Worm (Caenorhabditis elegans): ENCODE measurements around the gene bcmo-1.
A peak's percentile ranks its signal among the peaks of the same experiment; 100 is the strongest.

The bcmo-1 gene

ce11 chrII:12823437-12823836, 7.0 kb upstream of the bcmo-1 start, which contains the start of gene Y46G5A.36:
TSS of gene Y46G5A.36 (plus strand) at chrII:12823679.
- TF ChIP-seq nhr-80 (tag; optimal IDR thresholded peaks at IDR 0.05) (peak; percentile 41), nfyb-1 (GFP tag; IDR thresholded peaks at IDR 0.05) (no peak)

DNA sequence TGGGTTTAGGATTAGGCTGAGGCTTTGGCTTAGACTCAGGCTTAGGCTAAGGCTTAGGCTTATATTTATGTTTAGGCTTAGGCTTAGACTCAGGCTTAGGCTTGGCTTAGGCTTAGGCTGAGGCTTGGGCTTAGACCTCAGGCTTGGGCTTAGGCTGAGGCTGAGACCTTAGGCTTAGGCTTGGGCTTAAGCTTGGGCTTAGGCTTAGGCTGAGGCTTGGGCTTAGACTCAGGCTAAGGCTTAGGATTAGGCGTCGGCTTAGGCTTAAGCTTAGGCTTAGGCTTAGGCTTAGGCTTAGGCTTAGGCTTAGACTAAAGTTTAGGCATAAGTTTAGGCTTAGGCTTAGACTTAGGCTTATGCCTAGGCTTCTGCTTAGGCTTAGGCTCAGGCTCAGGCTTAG, 6.0 kb upstream of the bcmo-1 start:
- TF ChIP-seq tbx-9 (tag; optimal IDR thresholded peaks at IDR 0.05; ENCODE audit: borderline replicate concordance) (no peak), die-1 (tag; optimal IDR thresholded peaks at IDR 0.05) (no peak), K11D2.4 (GFP tag; IDR thresholded peaks at IDR 0.05) (no peak), egrh-3 (GFP tag; IDR thresholded peaks at IDR 0.05) (0 out of 2 replicates have a peak, but pooled peaks have one; percentile 6), nhr-120 (GFP tag; IDR thresholded peaks at IDR 0.05) (no peak), ztf-18 (tag; optimal IDR thresholded peaks at IDR 0.05) (no peak), lin-40 (tag; optimal IDR thresholded peaks at IDR 0.05) (no peak), pbrm-1 (GFP tag; IDR thresholded peaks at IDR 0.05) (no peak), dpff-1 (tag; optimal IDR thresholded peaks at IDR 0.05) (no peak)

ce11 chrII:12826752-12827151, 3.7 kb upstream of the bcmo-1 start, which contains the start of gene Y46G5A.38:
TSS of gene Y46G5A.38 (plus strand) at chrII:12827052.
- TF ChIP-seq dpl-1 (GFP tag; optimal IDR thresholded peaks at IDR 0.05) (no peak), bed-2 (GFP tag; IDR thresholded peaks at IDR 0.05) (no peak), lin-35 (GFP tag; optimal IDR thresholded peaks at IDR 0.05) (no peak), K11D2.4 (GFP tag; IDR thresholded peaks at IDR 0.05) (no peak)

- TF ChIP-seq ceh-91 (GFP tag; IDR thresholded peaks at IDR 0.05) (no peak), Y56A3A.18 (GFP tag; IDR thresholded peaks at IDR 0.05) (no peak), hmg-20 (GFP tag; IDR thresholded peaks at IDR 0.05) (no peak), akir-1 (GFP tag; optimal IDR thresholded peaks at IDR 0.05) (no peak), nfya-1 (tag; optimal IDR thresholded peaks at IDR 0.05; ENCODE audit: borderline replicate concordance, insufficient read depth) (no peak), ztf-18 (tag; optimal IDR thresholded peaks at IDR 0.05) (no peak), hrde-1 (tag; optimal IDR thresholded peaks at IDR 0.05; ENCODE audit: borderline replicate concordance) (no peak), let-607 (tag; optimal IDR thresholded peaks at IDR 0.05) (no peak)
These were observed 1.6 kb upstream of the bcmo-1 start, which contains the start of gene Y46G5A.23 for ce11 chrII:12828863-12829262. TSS of gene Y46G5A.23 (minus strand) at chrII:12828963.

DNA sequence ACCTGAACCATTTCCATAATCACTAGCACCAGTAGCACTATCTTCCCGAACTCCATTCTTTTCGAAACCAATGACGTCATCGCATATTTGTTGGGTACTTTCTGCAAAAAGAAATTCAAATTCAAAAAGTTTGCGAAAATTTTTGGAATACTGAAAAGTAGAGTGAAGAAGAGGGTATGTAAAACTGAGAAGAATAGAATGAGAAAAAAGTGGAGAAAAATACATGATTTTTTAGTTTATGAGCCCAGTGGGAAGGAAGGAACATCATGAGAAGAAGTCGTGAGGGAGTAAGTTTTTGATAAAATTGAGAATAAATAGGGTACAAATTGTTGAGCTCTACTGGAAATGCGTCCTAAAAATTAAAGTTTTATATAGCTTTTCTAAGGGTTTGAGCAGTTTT, 9.6 kb downstream of the bcmo-1 start, which contains the start of gene lgc-35:
Gene lgc-35, minus strand, starts transcription at position 101 of the 400 bp plus-strand sequence.
- TF ChIP-seq rpc-1 (optimal IDR thresholded peaks at IDR 0.05) (no peak), rpc-1 (tag; optimal IDR thresholded peaks at IDR 0.05) (no peak), sdz-38 (tag; optimal IDR thresholded peaks at IDR 0.05) (no peak), lsl-1 (GFP tag; optimal IDR thresholded peaks at IDR 0.05) (no peak), lin-35 (GFP tag; optimal IDR thresholded peaks at IDR 0.05) (no peak), attf-3 (GFP tag; conservative IDR thresholded peaks at IDR 0.05) (no peak), lin-40 (tag; optimal IDR thresholded peaks at IDR 0.05) (no peak), T26A5.8 (tag; optimal IDR thresholded peaks at IDR 0.05) (no peak), snpc-4 (GFP tag; optimal IDR thresholded peaks at IDR 0.05) (no peak), snpc-4 (tag; optimal IDR thresholded peaks at IDR 0.05) (no peak), sea-2 (GFP tag; IDR thresholded peaks at IDR 0.05) (no peak), dox-1 (GFP tag; IDR thresholded peaks at IDR 0.05) (no peak), rec-8 (tag; optimal IDR thresholded peaks at IDR 0.05) (no peak), ceh-91 (GFP tag; IDR thresholded peaks at IDR 0.05) (no peak), B0035.1 (tag; optimal IDR thresholded peaks at IDR 0.05) (no peak), hmg-20 (GFP tag; IDR thresholded peaks at IDR 0.05) (no peak), F57A8.1 (GFP tag; optimal IDR thresholded peaks at IDR 0.05) (no peak), unc-62 (GFP tag; optimal IDR thresholded peaks at IDR 0.05) (no peak), ceh-40 (GFP tag; IDR thresholded peaks at IDR 0.05) (no peak), F52B5.7 (tag; optimal IDR thresholded peaks at IDR 0.05) (no peak), nhr-80 (tag; optimal IDR thresholded peaks at IDR 0.05) (no peak), ztf-25 (GFP tag; IDR thresholded peaks at IDR 0.05) (no peak)
